4 fruit fly cellular contexts compared by ENCODE assay signal in genomic region chr3R:11172460-11173168, dm6.
TF ChIP-seq lines count a peak whose summit lies in the region.

TSS of gene Ugt35A1 (minus strand) at chr3R:11172664.

- no peak for TF ChIP-seq CTCF in whole organism, embryonic (GFP tag; optimal IDR thresholded peaks at IDR 0.05; lab: Kevin White, UChicago)

TF ChIP-seq in whole organism, adult, 20 proteins besides CTCF, POLR2A, EP300 and RAD21:
- no peak for TF ChIP-seq ovo (GFP tag; optimal IDR thresholded peaks at IDR 0.05; lab: Kevin White, UChicago)
- no peak for TF ChIP-seq cnc (optimal IDR thresholded peaks at IDR 0.05; lab: Kevin White, UChicago)
- no peak for TF ChIP-seq CG7045 (GFP tag; optimal IDR thresholded peaks at IDR 0.05; lab: Kevin White, UChicago)
- TF ChIP-seq CG12768 (GFP tag; optimal IDR thresholded peaks at IDR 0.05; lab: Kevin White, UChicago), result peak; percentile 3
- TF ChIP-seq kay (GFP tag; lab: Kevin White, UChicago; ENCODE audit: borderline replicate concordance), result peak; percentile 92
- no peak for TF ChIP-seq Hr96 (GFP tag; optimal IDR thresholded peaks at IDR 0.05; lab: Kevin White, UChicago)
- no peak for TF ChIP-seq CG14711 (tag; optimal IDR thresholded peaks at IDR 0.05; lab: Kevin White, UChicago)
- TF ChIP-seq CG5204 (GFP tag; optimal IDR thresholded peaks at IDR 0.05; lab: Kevin White, UChicago), result no peak
- TF ChIP-seq Crg-1 (GFP tag; optimal IDR thresholded peaks at IDR 0.05; lab: Kevin White, UChicago), result no peak
- no peak for TF ChIP-seq Mnt (GFP tag; optimal IDR thresholded peaks at IDR 0.05; lab: Kevin White, UChicago)
- TF ChIP-seq cic (GFP tag; optimal IDR thresholded peaks at IDR 0.05; lab: Kevin White, UChicago), result no peak
- TF ChIP-seq CG11617 (GFP tag; optimal IDR thresholded peaks at IDR 0.05; lab: Kevin White, UChicago), result no peak

TF ChIP-seq in whole organism, embryonic, 481 proteins besides CTCF, POLR2A, EP300 and RAD21 (continues in another document):
- TF ChIP-seq CG3726 (GFP tag; IDR thresholded peaks at IDR 0.05; lab: Robert Waterston, UW) (no peak), Oaz (GFP tag; IDR thresholded peaks at IDR 0.05; lab: Robert Waterston, UW) (no peak), CG13296 (GFP tag; optimal IDR thresholded peaks at IDR 0.05; lab: Kevin White, UChicago) (peak; percentile 10), CG13287 (GFP tag; IDR thresholded peaks at IDR 0.05; lab: Robert Waterston, UW; ENCODE audit: partially characterized antibody) (peak; percentile 23; the same call in 1 of the 2 replicates), lmd (GFP tag; IDR thresholded peaks at IDR 0.05; lab: Robert Waterston, UW) (no peak), ranshi (GFP tag; IDR thresholded peaks at IDR 0.05; lab: Robert Waterston, UW) (no peak), E2f1 (GFP tag; IDR thresholded peaks at IDR 0.05; lab: Robert Waterston, UW) (no peak), CG2116 (GFP tag; optimal IDR thresholded peaks at IDR 0.05; lab: Kevin White, UChicago) (no peak), Rfx (GFP tag; IDR thresholded peaks at IDR 0.05; lab: Robert Waterston, UW) (0 out of 2 replicates have a peak, but pooled peaks have one; percentile 7), sug (tag; optimal IDR thresholded peaks at IDR 0.05; lab: Kevin White, UChicago) (peak; percentile 28), Bgb (GFP tag; IDR thresholded peaks at IDR 0.05; lab: Robert Waterston, UW; ENCODE audit: partially characterized antibody) (0 out of 2 replicates have a peak, but pooled peaks have one; percentile 12), lab (GFP tag; optimal IDR thresholded peaks at IDR 0.05; lab: Kevin White, UChicago) (peak; percentile 51), sens (GFP tag; lab: Kevin White, UChicago) (peak; percentile 13), CG18599 (GFP tag; optimal IDR thresholded peaks at IDR 0.05; lab: Kevin White, UChicago) (peak; percentile 1), CG32532 (GFP tag; IDR thresholded peaks at IDR 0.05; lab: Robert Waterston, UW) (peak; percentile 7; the same call in 1 of the 2 replicates), Vsx1 (GFP tag; optimal IDR thresholded peaks at IDR 0.05; lab: Kevin White, UChicago) (peak; percentile 89), Jarid2 (GFP tag; optimal IDR thresholded peaks at IDR 0.05; lab: Kevin White, UChicago) (peak; percentile 71), chinmo (GFP tag; IDR thresholded peaks at IDR 0.05; lab: Robert Waterston, UW; ENCODE audit: partially characterized antibody) (0 out of 4 replicates have a peak, but pooled peaks have one; percentile 76), tna (GFP tag; IDR thresholded peaks at IDR 0.05; lab: Robert Waterston, UW; ENCODE audit: partially characterized antibody) (no peak), al (GFP tag; IDR thresholded peaks at IDR 0.05; lab: Robert Waterston, UW) (0 out of 2 replicates have a peak, but pooled peaks have one; percentile 15), exex (tag; optimal IDR thresholded peaks at IDR 0.05; lab: Kevin White, UChicago) (peak; percentile 91), Hey (tag; optimal IDR thresholded peaks at IDR 0.05; lab: Kevin White, UChicago) (no peak), CG3163 (GFP tag; optimal IDR thresholded peaks at IDR 0.05; lab: Kevin White, UChicago) (peak; percentile 77), sisA (GFP tag; IDR thresholded peaks at IDR 0.05; lab: Robert Waterston, UW) (no peak), Dad (GFP tag; optimal IDR thresholded peaks at IDR 0.05; lab: Kevin White, UChicago) (no peak)

TF ChIP-seq in whole organism, prepupa, 60 proteins besides CTCF, POLR2A, EP300 and RAD21:
- TF ChIP-seq fkh (GFP tag; optimal IDR thresholded peaks at IDR 0.05; lab: Kevin White, UChicago) (peak; percentile 48), pdm3 (GFP tag; optimal IDR thresholded peaks at IDR 0.05; lab: Kevin White, UChicago) (no peak), Sox102F (GFP tag; optimal IDR thresholded peaks at IDR 0.05; lab: Kevin White, UChicago) (no peak), svp (GFP tag; lab: Kevin White, UChicago) (peak; percentile 42), vri (GFP tag; optimal IDR thresholded peaks at IDR 0.05; lab: Kevin White, UChicago) (peak; percentile 75)

TF ChIP-seq in whole organism, wandering third instar larva, 38 proteins besides CTCF, POLR2A, EP300 and RAD21:
- peak; percentile 94 for TF ChIP-seq Vsx2 (GFP tag; optimal IDR thresholded peaks at IDR 0.05; lab: Kevin White, UChicago; ENCODE audit: partially characterized antibody)
- peak; percentile 16 for TF ChIP-seq Dif (GFP tag; optimal IDR thresholded peaks at IDR 0.05; lab: Kevin White, UChicago; ENCODE audit: partially characterized antibody)
- peak in 1 of 2 experiments; percentile 28 for TF ChIP-seq dl (GFP tag; optimal IDR thresholded peaks at IDR 0.05; lab: Kevin White, UChicago; ENCODE audit: insufficient read depth in 1 of 2, partially characterized antibody in 2 of 2)
- no peak for TF ChIP-seq sage (GFP tag; optimal IDR thresholded peaks at IDR 0.05; lab: Kevin White, UChicago)
- peak; percentile 17 for TF ChIP-seq brk (GFP tag; optimal IDR thresholded peaks at IDR 0.05; lab: Kevin White, UChicago)
